Fruit fly (Drosophila melanogaster) S2 (cell line): ENCODE results near the gene CG6296.

Experiments
- CG8478 ChIP-seq: fragments of >200 bp; optimal IDR thresholded peaks from 2 replicates; lab custom pipeline; 2018
- CTCF ChIP-seq, 2 experiments: fragments of >200 bp; optimal IDR thresholded peaks; 2 replicates each; lab custom pipeline; 2018

- TF ChIP-seq CG8478: no peak
- TF ChIP-seq CTCF (optimal IDR thresholded peaks at IDR 0.05; lab: Kevin White, UChicago): no peak
These were observed 2.5 kb downstream of the CG6296 start for dm6 chr3R:27002787-27003186.
